Fruit fly (Drosophila melanogaster) whole organism, adult: ENCODE data around the gene CG5245.

ENCODE experiments used
- CG14711 ChIP-seq: fragments of 200-800 bp; sonication (Bioruptor generic); optimal IDR thresholded peaks from 2 replicates; lab custom pipeline; 2018; ENCODE audit warnings: missing biosample characterization, mild to moderate bottlenecking, missing genetic modification characterization, moderate library complexity
- CG33017 ChIP-seq: fragments of 200-800 bp; sonication (Bioruptor generic); optimal IDR thresholded peaks from 2 replicates; lab custom pipeline; 2018; ENCODE audit warnings: missing biosample characterization, mild to moderate bottlenecking, missing genetic modification characterization, moderate library complexity
- CG5204 ChIP-seq: fragments of 200-800 bp; sonication (Bioruptor generic); optimal IDR thresholded peaks from 2 replicates; lab custom pipeline; 2016; ENCODE audit warnings: missing biosample characterization, missing genetic modification characterization
- CG7045 ChIP-seq: fragments of 200-800 bp; sonication (Bioruptor generic); optimal IDR thresholded peaks from 2 replicates; lab custom pipeline; 2017; ENCODE audit warnings: missing biosample characterization, mild to moderate bottlenecking, missing genetic modification characterization
- CG7101 ChIP-seq: fragments of 200-800 bp; sonication (Bioruptor generic); optimal IDR thresholded peaks from 2 replicates; lab custom pipeline; 2018; ENCODE audit warnings: missing biosample characterization, mild to moderate bottlenecking, missing genetic modification characterization, moderate library complexity
- Clk ChIP-seq: fragments of 200-800 bp; sonication (Bioruptor generic); optimal IDR thresholded peaks from 2 replicates; lab custom pipeline; 2017; ENCODE audit warnings: missing biosample characterization, missing genetic modification characterization
- Crg-1 ChIP-seq: fragments of 200-800 bp; sonication (Bioruptor generic); optimal IDR thresholded peaks from 2 replicates; lab custom pipeline; 2016; ENCODE audit warnings: missing biosample characterization, missing genetic modification characterization
- Mnt ChIP-seq: fragments of 200-800 bp; sonication (Bioruptor generic); optimal IDR thresholded peaks from 2 replicates; lab custom pipeline; 2016; ENCODE audit warnings: missing biosample characterization, mild to moderate bottlenecking, missing genetic modification characterization
- cic ChIP-seq: fragments of 200-800 bp; sonication (Bioruptor generic); optimal IDR thresholded peaks from 2 replicates; lab custom pipeline; 2017; ENCODE audit warnings: missing biosample characterization, mild to moderate bottlenecking, missing genetic modification characterization, moderate library complexity
- cnc ChIP-seq, 2 experiments: fragments of >200 bp; optimal IDR thresholded peaks; 2 replicates each; lab custom pipeline; 2017
- ovo ChIP-seq: fragments of 200-800 bp; sonication (Bioruptor generic); optimal IDR thresholded peaks from 2 replicates; lab custom pipeline; 2016; ENCODE audit warnings: missing biosample characterization, missing genetic modification characterization
- pad ChIP-seq: fragments of 200-800 bp; sonication (Bioruptor generic); optimal IDR thresholded peaks from 3 replicates; lab custom pipeline; 2017; ENCODE audit warnings: missing biosample characterization, missing genetic modification characterization, mild to moderate bottlenecking, moderate library complexity, missing genetic modification reagents
- tj ChIP-seq: fragments of 200-800 bp; sonication (Bioruptor generic); optimal IDR thresholded peaks from 3 replicates; lab custom pipeline; 2017; ENCODE audit warnings: missing biosample characterization, mild to moderate bottlenecking, missing genetic modification characterization, moderate library complexity
- toe ChIP-seq: fragments of 200-800 bp; sonication (Bioruptor generic); optimal IDR thresholded peaks from 2 replicates; lab custom pipeline; 2016; ENCODE audit warnings: missing biosample characterization, missing genetic modification characterization

DNA sequence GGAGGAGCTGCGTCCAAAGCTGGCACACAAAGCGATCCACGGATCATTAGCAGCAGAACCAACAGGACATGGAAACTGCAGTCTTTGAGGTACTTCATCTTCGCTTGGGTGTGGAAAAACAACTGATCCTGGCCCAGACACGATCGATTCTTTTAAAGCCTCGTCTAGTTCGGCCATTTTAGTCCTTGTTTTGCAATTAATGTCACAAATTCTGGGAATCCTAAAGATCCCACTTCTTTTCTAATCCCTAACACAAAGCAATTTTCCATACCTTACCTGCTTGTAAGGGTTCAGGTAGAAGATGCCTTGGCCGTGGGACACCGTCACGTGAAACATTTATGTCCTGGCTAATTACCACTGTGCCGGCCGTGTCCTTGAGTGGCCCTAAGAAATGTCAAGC, 46.8 kb upstream of the CG5245 start, which contains the start of gene CG10035:
- no peak for TF ChIP-seq cic (GFP tag; lab: Kevin White, UChicago)
- TF ChIP-seq Mnt (GFP tag; lab: Kevin White, UChicago), result no peak
- TF ChIP-seq CG14711 (tag; lab: Kevin White, UChicago), result no peak
- no peak for TF ChIP-seq Crg-1 (GFP tag; lab: Kevin White, UChicago)
- no peak for TF ChIP-seq cnc (optimal IDR thresholded peaks at IDR 0.05; lab: Kevin White, UChicago)
- no peak for TF ChIP-seq pad (GFP tag; lab: Kevin White, UChicago)
- no peak for TF ChIP-seq CG7101 (tag; lab: Kevin White, UChicago)
- TF ChIP-seq CG5204 (GFP tag; lab: Kevin White, UChicago), result no peak
- no peak for TF ChIP-seq tj
- TF ChIP-seq Clk (GFP tag; lab: Kevin White, UChicago), result no peak
- TF ChIP-seq CG7045 (GFP tag; lab: Kevin White, UChicago), result no peak
- no peak for TF ChIP-seq toe (GFP tag; lab: Kevin White, UChicago)
- TF ChIP-seq ovo (GFP tag; lab: Kevin White, UChicago), result no peak
- TF ChIP-seq CG33017, result no peak
